Fruit fly (Drosophila melanogaster): Measurements from ENCODE around the gene CadN.
A peak's percentile ranks its signal among the peaks of the same experiment; 100 is the strongest.

Gene CadN

DNA sequence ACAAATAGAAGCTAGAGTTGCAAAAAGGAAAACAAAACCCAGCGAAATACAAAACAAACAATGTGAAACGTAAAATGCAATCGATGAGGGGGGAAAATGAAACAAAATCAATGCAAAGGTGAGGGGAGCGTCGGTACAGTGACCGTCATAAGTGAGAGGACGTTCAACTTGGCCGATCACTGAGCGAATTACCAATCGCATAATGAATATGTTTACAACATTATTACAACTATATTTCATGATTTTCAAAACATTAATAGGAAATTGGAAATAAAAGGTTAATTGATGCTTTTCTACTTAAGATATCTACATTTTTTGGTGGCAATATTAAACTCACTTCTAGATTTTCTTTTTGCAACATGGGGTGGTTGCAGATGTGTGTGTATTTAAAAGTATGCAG, 32.7 kb downstream of the CadN start:
- TF ChIP-seq nom (GFP tag; optimal IDR thresholded peaks at IDR 0.05): peak; percentile 23
- TF ChIP-seq CG8388 (GFP tag; optimal IDR thresholded peaks at IDR 0.05): peak; percentile 51
- no peak for TF ChIP-seq MESR4 (GFP tag; optimal IDR thresholded peaks at IDR 0.05)
- TF ChIP-seq Drgx (GFP tag; IDR thresholded peaks at IDR 0.05): peak; percentile 20; the same call in 1 of the 2 replicates
- TF ChIP-seq dmrt11E (tag; optimal IDR thresholded peaks at IDR 0.05): peak; percentile 5
- peak; percentile 18 for TF ChIP-seq sens (GFP tag)
- TF ChIP-seq TFAM (GFP tag; optimal IDR thresholded peaks at IDR 0.05): no peak
- peak; percentile 59; the same call in 2 of the 3 replicates for TF ChIP-seq CG11695 (GFP tag; IDR thresholded peaks at IDR 0.05)
- peak in 1 of 2 experiments; percentile 8 for TF ChIP-seq bsh (GFP tag; optimal IDR thresholded peaks at IDR 0.05)

DNA sequence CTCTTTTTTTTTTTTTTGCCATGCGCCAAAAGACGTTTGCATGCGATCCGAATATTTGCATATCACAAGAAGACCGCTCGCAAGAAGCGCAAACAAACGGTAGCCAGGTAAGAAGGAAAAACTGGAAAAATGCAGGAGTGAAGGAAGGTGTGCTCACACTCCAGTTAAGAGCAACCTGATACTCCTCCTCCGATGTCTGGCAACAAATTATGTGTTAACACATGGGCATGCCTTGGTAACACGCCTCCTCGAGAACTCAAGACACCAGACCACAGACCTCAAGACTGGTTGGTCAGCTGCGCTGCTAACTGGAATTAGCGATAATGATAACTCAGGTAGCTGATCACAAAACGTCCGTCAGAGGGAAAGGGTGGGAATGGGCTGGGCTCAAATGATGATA, 34.4 kb downstream of the CadN start:
- peak; percentile 79 for TF ChIP-seq zen (tag; optimal IDR thresholded peaks at IDR 0.05)
- TF ChIP-seq CG15479 (GFP tag; optimal IDR thresholded peaks at IDR 0.05): peak; percentile 44
- TF ChIP-seq Eip74EF (GFP tag; optimal IDR thresholded peaks at IDR 0.05): no peak
- peak; percentile 59 for TF ChIP-seq twi (tag; optimal IDR thresholded peaks at IDR 0.05)
- TF ChIP-seq tll (GFP tag; optimal IDR thresholded peaks at IDR 0.05): peak in 1 of 2 experiments; percentile 98

DNA sequence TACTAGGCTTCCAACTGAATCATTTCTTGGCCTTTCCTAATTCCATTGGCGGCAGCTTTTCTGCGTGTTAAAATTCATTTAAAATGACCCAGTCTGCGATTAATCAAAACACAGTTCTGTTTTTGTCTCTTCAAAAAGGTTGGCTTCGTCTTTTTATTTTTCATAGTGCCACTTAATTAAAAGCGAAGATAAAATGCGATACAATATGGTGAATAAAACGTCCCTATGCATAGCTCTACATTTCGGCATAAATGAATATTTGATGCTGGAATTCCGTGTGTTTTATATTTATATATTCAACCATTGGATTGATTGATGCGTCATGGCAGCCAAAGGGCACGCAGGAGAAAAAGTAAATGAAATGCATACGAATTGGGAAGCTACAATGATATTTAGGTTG, 36.6 kb downstream of the CadN start:
- TF ChIP-seq vvl (GFP tag; IDR thresholded peaks at IDR 0.05): peak; percentile 92
- peak; percentile 76 for TF ChIP-seq abd-A (tag; optimal IDR thresholded peaks at IDR 0.05)
- peak; percentile 95 for TF ChIP-seq sd (tag; optimal IDR thresholded peaks at IDR 0.05)
- TF ChIP-seq CG4282 (GFP tag; optimal IDR thresholded peaks at IDR 0.05): no peak
- TF ChIP-seq Awh (GFP tag; IDR thresholded peaks at IDR 0.05): peak; percentile 5; the same call in 1 of the 2 replicates
- peak; percentile 70 for TF ChIP-seq CG15269 (tag; optimal IDR thresholded peaks at IDR 0.05)
- no peak for TF ChIP-seq Lim3 (GFP tag; IDR thresholded peaks at IDR 0.05)
- TF ChIP-seq bigmax (GFP tag; optimal IDR thresholded peaks at IDR 0.05): no peak
- TF ChIP-seq lbe (GFP tag; optimal IDR thresholded peaks at IDR 0.05): no peak

dm6 chr2L:17741123-17741522, 37.0 kb downstream of the CadN start:
- no peak for TF ChIP-seq Mad (GFP tag; optimal IDR thresholded peaks at IDR 0.05)
- TF ChIP-seq CG7928 (GFP tag; optimal IDR thresholded peaks at IDR 0.05): no peak
- TF ChIP-seq Vsx1 (GFP tag; optimal IDR thresholded peaks at IDR 0.05): peak; percentile 41
- no peak for TF ChIP-seq CG18764 (GFP tag; optimal IDR thresholded peaks at IDR 0.05)
- TF ChIP-seq slbo (GFP tag; IDR thresholded peaks at IDR 0.05): no peak
- peak; percentile 68 for TF ChIP-seq grn (GFP tag; optimal IDR thresholded peaks at IDR 0.05)
- TF ChIP-seq CG6254 (GFP tag; optimal IDR thresholded peaks at IDR 0.05): no peak
- no peak for TF ChIP-seq CG5953 (GFP tag; IDR thresholded peaks at IDR 0.05)
- TF ChIP-seq sens (GFP tag): peak; percentile 4
- TF ChIP-seq tup (GFP tag; optimal IDR thresholded peaks at IDR 0.05): no peak
- no peak for TF ChIP-seq sim (GFP tag; IDR thresholded peaks at IDR 0.05)
- TF ChIP-seq Awh (GFP tag; IDR thresholded peaks at IDR 0.05): peak; percentile 94

DNA sequence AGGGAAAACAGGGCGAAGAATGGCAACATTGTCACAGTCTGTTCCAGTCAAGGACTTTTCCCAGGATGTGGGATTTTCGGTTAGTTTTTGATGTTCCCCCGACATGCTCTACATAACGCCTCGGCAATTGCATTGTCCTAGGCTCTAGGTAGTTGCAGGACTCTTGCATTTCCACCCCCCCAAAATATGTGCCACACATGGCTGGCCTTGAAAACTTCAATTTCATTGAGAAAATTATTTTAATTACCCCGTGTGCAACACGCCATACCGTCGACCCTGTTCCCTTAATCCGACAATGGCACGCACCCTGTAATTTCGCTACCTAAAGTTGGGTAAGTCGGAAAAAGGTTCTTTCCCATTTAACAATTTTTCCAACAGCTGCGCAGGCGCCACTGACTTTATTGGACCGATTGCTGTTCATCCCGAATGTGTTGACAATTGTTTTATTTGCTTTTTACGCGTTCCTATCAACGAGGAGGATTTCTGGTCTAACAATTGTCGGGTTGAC, 37.7 kb downstream of the CadN start:
- TF ChIP-seq Nf-YA (GFP tag; IDR thresholded peaks at IDR 0.05) (no peak), Tbp (GFP tag; optimal IDR thresholded peaks at IDR 0.05) (no peak), CG15073 (GFP tag; optimal IDR thresholded peaks at IDR 0.05) (no peak), mld (GFP tag; IDR thresholded peaks at IDR 0.05; ENCODE audit: partially characterized antibody) (no peak), zen (tag; optimal IDR thresholded peaks at IDR 0.05) (peak; percentile 22), CG15479 (GFP tag; optimal IDR thresholded peaks at IDR 0.05) (peak; percentile 9), tll (GFP tag; optimal IDR thresholded peaks at IDR 0.05) (peak in 1 of 2 experiments; percentile 69), E2f2 (GFP tag; IDR thresholded peaks at IDR 0.05) (no peak), pros (GFP tag; optimal IDR thresholded peaks at IDR 0.05) (peak; percentile 87), fd3F (GFP tag; optimal IDR thresholded peaks at IDR 0.05) (no peak), nerfin-1 (tag; optimal IDR thresholded peaks at IDR 0.05) (peak; percentile 3), gsb-n (tag; optimal IDR thresholded peaks at IDR 0.05) (peak; percentile 14), CG7839 (tag; optimal IDR thresholded peaks at IDR 0.05) (no peak), insv (GFP tag; optimal IDR thresholded peaks at IDR 0.05) (peak in 1 of 2 experiments; percentile 10)
